Worm (Caenorhabditis elegans) whole organism, early embryonic: ENCODE measurements around the gene F35E8.6.

Experiments used
- F13C5.2 ChIP-seq: sonication (generic microtip); optimal IDR thresholded peaks from 2 replicates; lab custom pipeline; 2017; ENCODE audit warnings: mild to moderate bottlenecking, missing genetic modification characterization, inconsistent platforms, missing compliant biosample characterization
- ama-1 ChIP-seq: fragments of 150-350 bp; optimal IDR thresholded peaks from 2 replicates; lab custom pipeline; 2014
- ceh-36 ChIP-seq: sonication (generic microtip); optimal IDR thresholded peaks from 2 replicates; lab custom pipeline; 2016; ENCODE audit warnings: missing genetic modification characterization, inconsistent platforms, missing compliant biosample characterization
- flt-1 ChIP-seq: fragments of 200-800 bp; sonication (Bioruptor generic); IDR thresholded peaks from 2 replicates; pipeline ENCODE4 v1.3.6; 2022; ENCODE audit warnings: missing genetic modification characterization, missing compliant biosample characterization
- pes-1 ChIP-seq: fragments of 200-800 bp; sonication (Bioruptor generic); IDR thresholded peaks from 2 replicates; pipeline ENCODE4 v1.3.6; 2022; ENCODE audit warnings: missing genetic modification reagents, missing genetic modification characterization, missing compliant biosample characterization
- scrt-1 ChIP-seq: fragments of 200-800 bp; sonication (Bioruptor generic); IDR thresholded peaks from 2 replicates; pipeline ENCODE4 v1.3.6; 2022; ENCODE audit warnings: missing genetic modification characterization, missing compliant biosample characterization
- sea-1 ChIP-seq: fragments of 200-800 bp; sonication (Bioruptor generic); conservative IDR thresholded peaks from 2 replicates; pipeline ENCODE4 v1.3.6; 2022; ENCODE audit warnings: missing genetic modification characterization, missing compliant biosample characterization
- tbx-37 ChIP-seq: fragments of 200-800 bp; sonication (Bioruptor generic); conservative IDR thresholded peaks from 2 replicates; pipeline ENCODE4 v1.3.6; 2022; ENCODE audit warnings: missing genetic modification reagents, missing genetic modification characterization, missing compliant biosample characterization

- TF ChIP-seq ceh-36 (no peak), ama-1 (lab: Kevin White, UChicago) (no peak), tbx-37 (GFP tag; lab: Robert Waterston, UW) (no peak), pes-1 (GFP tag; lab: Robert Waterston, UW) (no peak), scrt-1 (GFP tag; lab: Robert Waterston, UW) (no peak), F13C5.2 (tag; lab: Kevin White, UChicago) (no peak), flt-1 (GFP tag; lab: Robert Waterston, UW) (no peak), sea-1 (GFP tag; lab: Robert Waterston, UW) (no peak)
These were observed 48.9 kb upstream of the F35E8.6 start, which contains the start of gene srh-299 for ce11 chrV:15863042-15863441.
